Worm (Caenorhabditis elegans) whole organism, late embryonic: ENCODE data around the gene frg-1.

Source experiments
- C08G9.2 ChIP-seq: sonication (generic microtip); optimal IDR thresholded peaks from 2 replicates; lab custom pipeline; 2016; ENCODE audit warnings: mild to moderate bottlenecking, missing genetic modification characterization, moderate library complexity, missing compliant biosample characterization
- F13H6.1 ChIP-seq: sonication (generic microtip); optimal IDR thresholded peaks from 2 replicates; lab custom pipeline; 2016; ENCODE audit warnings: missing genetic modification characterization, missing compliant biosample characterization
- Y22D7AL.16 ChIP-seq: sonication (generic microtip); optimal IDR thresholded peaks from 2 replicates; lab custom pipeline; 2016; ENCODE audit warnings: missing genetic modification characterization, missing compliant biosample characterization
- ahr-1 ChIP-seq: sonication (generic microtip); optimal IDR thresholded peaks from 2 replicates; lab custom pipeline; 2016; ENCODE audit warnings: missing genetic modification characterization, missing compliant biosample characterization
- ama-1 ChIP-seq: fragments of 150-350 bp; optimal IDR thresholded peaks from 2 replicates; lab custom pipeline; 2014
- ceh-19 ChIP-seq: fragments of 200-800 bp; sonication (Bioruptor generic); optimal IDR thresholded peaks from 2 replicates; lab custom pipeline; 2018; ENCODE audit warnings: mild to moderate bottlenecking, missing genetic modification characterization, missing compliant biosample characterization
- ceh-2 ChIP-seq: sonication (generic microtip); optimal IDR thresholded peaks from 2 replicates; lab custom pipeline; 2016; ENCODE audit warnings: missing genotype, missing genetic modification characterization, missing compliant biosample characterization
- ceh-22 ChIP-seq: sonication (generic microtip); optimal IDR thresholded peaks from 2 replicates; lab custom pipeline; 2017; ENCODE audit warnings: missing biosample characterization, missing genetic modification characterization
- ceh-24 ChIP-seq: sonication (generic microtip); optimal IDR thresholded peaks from 2 replicates; lab custom pipeline; 2016; ENCODE audit warnings: mild to moderate bottlenecking, missing genetic modification characterization, missing compliant biosample characterization
- ceh-31 ChIP-seq: sonication (generic microtip); optimal IDR thresholded peaks from 2 replicates; lab custom pipeline; 2016; ENCODE audit warnings: missing genetic modification characterization, missing compliant biosample characterization
- ceh-34 ChIP-seq: sonication (generic microtip); optimal IDR thresholded peaks from 2 replicates; lab custom pipeline; 2016; ENCODE audit warnings: mild to moderate bottlenecking, missing genetic modification characterization, missing compliant biosample characterization
- ceh-45 ChIP-seq: fragments of 200-800 bp; sonication (Bioruptor generic); IDR thresholded peaks from 2 replicates; pipeline ENCODE4 v1.3.6; 2022; ENCODE audit warnings: missing genetic modification reagents, missing genetic modification characterization, missing compliant biosample characterization
- ceh-48 ChIP-seq: sonication (generic microtip); optimal IDR thresholded peaks from 2 replicates; lab custom pipeline; 2016; ENCODE audit warnings: missing genetic modification characterization, inconsistent platforms, missing compliant biosample characterization
- ceh-9 ChIP-seq: sonication (generic microtip); optimal IDR thresholded peaks from 2 replicates; lab custom pipeline; 2016; ENCODE audit warnings: mild to moderate bottlenecking, missing genetic modification characterization, inconsistent platforms, missing compliant biosample characterization
- che-1 ChIP-seq: sonication (generic microtip); optimal IDR thresholded peaks from 2 replicates; lab custom pipeline; 2016; ENCODE audit warnings: mild to moderate bottlenecking, missing genetic modification characterization, missing compliant biosample characterization
- dmd-4 ChIP-seq: sonication (generic microtip); optimal IDR thresholded peaks from 2 replicates; lab custom pipeline; 2016; ENCODE audit warnings: borderline replicate concordance, missing genetic modification characterization, missing compliant biosample characterization
- elt-4 ChIP-seq: sonication (generic microtip); optimal IDR thresholded peaks from 2 replicates; lab custom pipeline; 2016; ENCODE audit warnings: missing genetic modification characterization, missing compliant biosample characterization
- ets-4 ChIP-seq: sonication (generic microtip); optimal IDR thresholded peaks from 2 replicates; lab custom pipeline; 2016; ENCODE audit warnings: missing genetic modification characterization, missing compliant biosample characterization
- fkh-10 ChIP-seq: fragments of 150-350 bp; optimal IDR thresholded peaks from 2 replicates; lab custom pipeline; 2014; ENCODE audit warnings: missing biosample characterization, missing genetic modification reagents, missing genetic modification characterization
- fkh-6 ChIP-seq: sonication (generic microtip); optimal IDR thresholded peaks from 2 replicates; lab custom pipeline; 2016; ENCODE audit warnings: missing genetic modification characterization, missing compliant biosample characterization
- hlh-15 ChIP-seq: sonication (generic microtip); optimal IDR thresholded peaks from 2 replicates; lab custom pipeline; 2016; ENCODE audit warnings: missing genetic modification characterization, missing compliant biosample characterization
- hlh-30 ChIP-seq: sonication (generic microtip); optimal IDR thresholded peaks from 2 replicates; lab custom pipeline; 2017; ENCODE audit warnings: antibody characterized with exemption, missing genetic modification characterization, missing compliant biosample characterization; ENCODE audit not compliant: insufficient read depth
- hlh-6 ChIP-seq: sonication (generic microtip); optimal IDR thresholded peaks from 2 replicates; lab custom pipeline; 2016; ENCODE audit warnings: missing genotype, missing genetic modification characterization, missing compliant biosample characterization
- hlh-8 ChIP-seq: sonication (generic microtip); optimal IDR thresholded peaks from 2 replicates; lab custom pipeline; 2016; ENCODE audit warnings: missing genotype, missing genetic modification characterization, missing compliant biosample characterization
- lin-11 ChIP-seq: fragments of 200-800 bp; sonication (Bioruptor generic); optimal IDR thresholded peaks from 2 replicates; lab custom pipeline; 2018; ENCODE audit warnings: mild to moderate bottlenecking, missing genetic modification characterization, missing compliant biosample characterization
- nhr-232 ChIP-seq: sonication (generic microtip); optimal IDR thresholded peaks from 2 replicates; lab custom pipeline; 2016; ENCODE audit warnings: missing genetic modification characterization, missing compliant biosample characterization
- odd-2 ChIP-seq: sonication (generic microtip); optimal IDR thresholded peaks from 2 replicates; lab custom pipeline; 2017; ENCODE audit warnings: antibody characterized with exemption, mild to moderate bottlenecking, missing genetic modification characterization, missing compliant biosample characterization
- pqm-1 ChIP-seq: sonication (generic microtip); optimal IDR thresholded peaks from 2 replicates; lab custom pipeline; 2016; ENCODE audit warnings: missing genetic modification characterization, missing compliant biosample characterization
- sdc-2 ChIP-seq: sonication (generic microtip); optimal IDR thresholded peaks from 2 replicates; lab custom pipeline; 2016; ENCODE audit warnings: missing genotype, missing genetic modification characterization, missing compliant biosample characterization
- tbx-2 ChIP-seq: sonication (generic microtip); optimal IDR thresholded peaks from 2 replicates; lab custom pipeline; 2016; ENCODE audit warnings: missing genetic modification characterization, missing compliant biosample characterization
- tbx-7 ChIP-seq: sonication (generic microtip); optimal IDR thresholded peaks from 2 replicates; lab custom pipeline; 2016; ENCODE audit warnings: missing genotype, missing genetic modification characterization, missing compliant biosample characterization
- ttx-3 ChIP-seq: sonication (generic microtip); optimal IDR thresholded peaks from 2 replicates; lab custom pipeline; 2016; ENCODE audit warnings: missing genetic modification reagents, missing genetic modification characterization, missing compliant biosample characterization
- unc-42 ChIP-seq: sonication (generic microtip); optimal IDR thresholded peaks from 2 replicates; lab custom pipeline; 2016; ENCODE audit warnings: missing genotype, missing genetic modification characterization, missing compliant biosample characterization
- unc-55 ChIP-seq: sonication (generic microtip); optimal IDR thresholded peaks from 2 replicates; lab custom pipeline; 2017; ENCODE audit warnings: missing biosample characterization, missing genetic modification reagents, missing genetic modification characterization
- zip-5 ChIP-seq: sonication (generic microtip); optimal IDR thresholded peaks from 2 replicates; lab custom pipeline; 2016; ENCODE audit warnings: missing genetic modification characterization, missing compliant biosample characterization
- ztf-16 ChIP-seq: sonication (generic microtip); optimal IDR thresholded peaks from 2 replicates; lab custom pipeline; 2017; ENCODE audit warnings: missing genetic modification characterization, missing compliant biosample characterization

Gene frg-1

DNA sequence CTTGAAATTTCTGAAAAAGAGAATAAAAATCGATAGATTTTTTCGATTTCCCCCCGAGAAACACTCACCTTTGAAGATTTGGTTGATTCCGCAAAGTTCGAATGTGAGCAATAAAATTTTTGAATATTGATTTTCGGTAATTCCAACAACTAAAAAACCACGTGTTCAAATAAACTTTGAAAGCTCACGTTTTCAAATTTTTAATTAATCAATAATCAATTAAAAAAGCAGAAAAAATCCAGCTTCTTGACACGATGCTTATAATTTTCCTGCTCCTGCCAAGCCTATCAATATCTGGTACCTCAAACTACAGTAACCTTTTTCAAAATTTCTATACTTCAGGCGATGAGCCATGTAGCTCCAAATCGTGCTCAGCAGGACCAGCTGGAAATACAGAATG, 8.5 kb downstream of the frg-1 start, which contains the start of gene ZK1010.5:
ZK1010.5 (minus strand) TSS at position 101 of the 400 bp plus-strand sequence.
- TF ChIP-seq unc-42 (tag; lab: Kevin White, UChicago) (no peak), ets-4 (tag; lab: Kevin White, UChicago) (no peak), odd-2 (tag; lab: Kevin White, UChicago) (no peak), nhr-232 (tag; lab: Kevin White, UChicago) (no peak), hlh-30 (tag; lab: Kevin White, UChicago) (no peak), fkh-10 (GFP tag; lab: Kevin White, UChicago) (no peak)
- TF ChIP-seq, all 69 proteins: peak for 0

ce11 chrIII:12990997-12991396, 12.0 kb downstream of the frg-1 start, which contains the start of gene ZK1010.12:
TSS of gene ZK1010.12 (plus strand) at chrIII:12991297.
- TF ChIP-seq unc-42 (tag; lab: Kevin White, UChicago) (no peak), lin-11 (tag; lab: Kevin White, UChicago) (no peak), zip-5 (tag; lab: Kevin White, UChicago) (no peak), ama-1 (lab: Kevin White, UChicago) (no peak), hlh-6 (tag; lab: Kevin White, UChicago) (no peak), dmd-4 (tag; lab: Kevin White, UChicago) (no peak), pqm-1 (tag; lab: Kevin White, UChicago) (no peak), ets-4 (tag; lab: Kevin White, UChicago) (no peak), tbx-7 (tag; lab: Kevin White, UChicago) (no peak), ceh-45 (GFP tag; lab: Robert Waterston, UW) (no peak), ahr-1 (tag; lab: Kevin White, UChicago) (no peak), ceh-48 (tag; lab: Kevin White, UChicago) (no peak), che-1 (tag; lab: Kevin White, UChicago) (no peak), Y22D7AL.16 (tag; lab: Kevin White, UChicago) (no peak), hlh-15 (no peak), ceh-9 (tag; lab: Kevin White, UChicago) (no peak), ceh-19 (GFP tag; lab: Kevin White, UChicago) (no peak), C08G9.2 (tag; lab: Kevin White, UChicago) (no peak), F13H6.1 (tag; lab: Kevin White, UChicago) (no peak), hlh-8 (tag; lab: Kevin White, UChicago) (no peak)

DNA sequence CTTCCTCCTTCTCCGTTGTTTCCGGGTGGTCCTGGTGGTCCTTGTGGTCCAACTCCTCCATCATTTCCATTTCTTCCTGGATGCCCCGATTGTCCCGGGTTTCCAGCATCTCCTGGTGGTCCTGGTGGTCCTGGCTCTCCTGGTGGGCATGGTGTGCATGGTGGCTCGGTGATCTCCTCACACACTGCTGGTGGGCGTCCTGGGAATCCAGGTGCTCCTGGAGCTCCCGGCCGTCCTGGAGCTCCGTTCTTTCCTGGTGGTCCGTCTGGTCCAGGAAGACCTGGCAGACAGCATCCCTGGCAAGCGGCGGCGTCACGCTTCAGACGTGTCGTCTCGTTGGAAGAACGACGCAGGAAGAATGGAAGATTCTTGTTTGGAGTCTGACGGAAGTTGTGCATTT, 14.1 kb downstream of the frg-1 start:
- TF ChIP-seq pqm-1 (tag; lab: Kevin White, UChicago) (no peak), F13H6.1 (tag; lab: Kevin White, UChicago) (no peak), ttx-3 (no peak), ztf-16 (no peak), hlh-6 (tag; lab: Kevin White, UChicago) (no peak), ahr-1 (tag; lab: Kevin White, UChicago) (no peak), ceh-31 (tag; lab: Kevin White, UChicago) (no peak), che-1 (tag; lab: Kevin White, UChicago) (no peak), ceh-34 (tag; lab: Kevin White, UChicago) (no peak), dmd-4 (tag; lab: Kevin White, UChicago) (no peak), sdc-2 (tag; lab: Kevin White, UChicago) (peak; percentile 29), elt-4 (peak; percentile 88), tbx-2 (tag; lab: Kevin White, UChicago) (no peak), ceh-48 (tag; lab: Kevin White, UChicago) (no peak), ets-4 (tag; lab: Kevin White, UChicago) (no peak)
- TF ChIP-seq, all 69 proteins: peak for 2

DNA sequence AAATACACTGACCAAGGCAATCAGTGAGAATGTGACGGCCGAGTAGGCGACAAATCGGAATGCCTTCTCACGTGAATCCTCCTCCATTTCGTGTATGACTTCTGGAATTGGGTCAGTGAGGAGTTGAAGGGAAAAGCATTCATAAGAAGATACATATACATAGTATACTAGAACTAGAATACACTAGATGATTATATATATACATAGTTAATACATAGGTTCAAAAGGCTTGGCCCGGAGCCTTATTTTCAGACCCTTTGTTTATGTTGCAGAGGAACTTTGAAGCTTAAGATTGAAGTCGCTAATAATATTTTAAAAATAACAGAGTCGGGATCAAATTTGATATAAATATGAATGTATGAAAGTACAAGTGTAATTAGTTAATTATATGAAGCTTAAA, 14.6 kb downstream of the frg-1 start, which contains the start of gene col-97:
col-97 (minus strand) TSS at position 101 of the 400 bp plus-strand sequence.
- TF ChIP-seq ceh-22 (tag; lab: Kevin White, UChicago) (no peak), ets-4 (tag; lab: Kevin White, UChicago) (no peak)

- TF ChIP-seq ceh-2 (tag; lab: Kevin White, UChicago) (no peak), unc-55 (GFP tag; lab: Kevin White, UChicago) (no peak), Y22D7AL.16 (tag; lab: Kevin White, UChicago) (no peak), sdc-2 (tag; lab: Kevin White, UChicago) (no peak), hlh-8 (tag; lab: Kevin White, UChicago) (no peak), pqm-1 (tag; lab: Kevin White, UChicago) (no peak), ahr-1 (tag; lab: Kevin White, UChicago) (no peak), fkh-6 (no peak), che-1 (tag; lab: Kevin White, UChicago) (no peak), ceh-24 (no peak)
- TF ChIP-seq, all 69 proteins: peak for 0
Measured at ce11 chrIII:12998252-12998651, 19.3 kb downstream of the frg-1 start.
